Fruit fly (Drosophila melanogaster) whole organism, pupa: Measurements from ENCODE around the gene fru.

ENCODE experiments used
- CG12605 ChIP-seq: fragments of 200-800 bp; sonication (Bioruptor generic); IDR thresholded peaks from 2 replicates; pipeline ENCODE4 v1.3.6; 2022; ENCODE audit warnings: missing biosample characterization, missing genetic modification characterization
- CG8159 ChIP-seq: fragments of 200-800 bp; sonication (Bioruptor generic); optimal IDR thresholded peaks from 3 replicates; lab custom pipeline; 2018; ENCODE audit warnings: missing biosample characterization, mild to moderate bottlenecking, missing genetic modification characterization, moderate library complexity
- CG9948 ChIP-seq: fragments of 200-800 bp; sonication (Bioruptor generic); optimal IDR thresholded peaks from 2 replicates; lab custom pipeline; 2018; ENCODE audit warnings: missing biosample characterization, mild to moderate bottlenecking, missing genetic modification characterization, moderate library complexity
- D1 ChIP-seq: fragments of 200-800 bp; sonication (Bioruptor generic); optimal IDR thresholded peaks from 2 replicates; lab custom pipeline; 2018; ENCODE audit warnings: missing biosample characterization, mild to moderate bottlenecking, missing genetic modification characterization, moderate library complexity
- Ets98B ChIP-seq: fragments of 200-800 bp; sonication (Bioruptor generic); IDR thresholded peaks from 2 replicates; pipeline ENCODE4 v1.3.6; 2022; ENCODE audit warnings: missing biosample characterization, missing genetic modification characterization
- Pif1A ChIP-seq: fragments of 200-800 bp; sonication (Bioruptor generic); optimal IDR thresholded peaks from 3 replicates; lab custom pipeline; 2016; ENCODE audit warnings: missing biosample characterization, missing genetic modification characterization
- rn ChIP-seq: fragments of 200-800 bp; sonication (Bioruptor generic); IDR thresholded peaks from 2 replicates; pipeline ENCODE4 v1.3.6; 2022; ENCODE audit warnings: missing biosample characterization, missing genetic modification characterization

dm6 chr3R:18507710-18508109, 37.7 kb downstream of the fru start:
- TF ChIP-seq rn (GFP tag; lab: Robert Waterston, UW) = no peak
- TF ChIP-seq Ets98B (GFP tag; lab: Robert Waterston, UW) = no peak
- TF ChIP-seq CG12605 (GFP tag; lab: Robert Waterston, UW) = no peak
- TF ChIP-seq CG8159 (tag; lab: Kevin White, UChicago) = no peak
- TF ChIP-seq CG9948 (tag; lab: Kevin White, UChicago) = no peak
- no peak for TF ChIP-seq D1 (tag; lab: Kevin White, UChicago)
- no peak for TF ChIP-seq Pif1A
